Fruit fly (Drosophila melanogaster): Measurements from ENCODE around the gene ppk28.

The ppk28 gene

DNA sequence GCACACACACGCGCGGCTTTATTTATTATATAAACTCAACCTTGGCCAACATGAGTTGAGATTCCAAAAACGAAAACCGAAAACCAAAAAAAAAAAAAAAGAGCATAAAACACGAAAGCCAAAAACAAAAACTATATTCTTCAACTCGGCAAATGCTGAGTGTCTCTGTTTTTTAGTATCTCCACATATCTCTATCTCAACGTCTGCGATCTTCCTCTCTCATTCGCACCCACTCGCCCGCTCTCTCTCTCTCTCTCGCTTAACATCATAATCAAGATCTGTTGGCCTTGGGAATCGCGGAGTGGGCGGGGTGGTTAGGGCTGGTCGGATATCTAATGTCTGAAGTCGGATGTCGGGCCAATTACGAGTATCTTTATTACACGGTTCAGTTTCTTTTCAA, 25.6 kb upstream of the ppk28 start (continued):
- no peak for TF ChIP-seq Sin3A (optimal IDR thresholded peaks at IDR 0.05)
- TF ChIP-seq Scr (GFP tag; IDR thresholded peaks at IDR 0.05; ENCODE audit: partially characterized antibody) = no peak
- TF ChIP-seq pros (GFP tag; optimal IDR thresholded peaks at IDR 0.05) = peak; percentile 12
- TF ChIP-seq nmo (GFP tag; optimal IDR thresholded peaks at IDR 0.05) = no peak
- no peak for TF ChIP-seq zfh2 (GFP tag; optimal IDR thresholded peaks at IDR 0.05)
- TF ChIP-seq CG10543 (GFP tag; optimal IDR thresholded peaks at IDR 0.05) = no peak
- no peak for TF ChIP-seq Bteb2 (GFP tag; optimal IDR thresholded peaks at IDR 0.05)
- TF ChIP-seq CG10274 (GFP tag; optimal IDR thresholded peaks at IDR 0.05) = no peak
- no peak for TF ChIP-seq CG8281 (tag; optimal IDR thresholded peaks at IDR 0.05)
- TF ChIP-seq CG6654 (GFP tag; optimal IDR thresholded peaks at IDR 0.05) = no peak
- no peak for TF ChIP-seq sima (GFP tag; optimal IDR thresholded peaks at IDR 0.05)
- no peak for TF ChIP-seq Xbp1 (GFP tag; optimal IDR thresholded peaks at IDR 0.05)
- TF ChIP-seq C15 (GFP tag; IDR thresholded peaks at IDR 0.05) = no peak
- peak; percentile 16 for TF ChIP-seq Hmr (GFP tag; optimal IDR thresholded peaks at IDR 0.05)
- no peak for TF ChIP-seq insv (GFP tag; optimal IDR thresholded peaks at IDR 0.05)
- TF ChIP-seq wek (GFP tag; optimal IDR thresholded peaks at IDR 0.05) = no peak
- TF ChIP-seq jing (GFP tag; optimal IDR thresholded peaks at IDR 0.05) = no peak
- TF ChIP-seq CG43689 (GFP tag; IDR thresholded peaks at IDR 0.05) = no peak
- TF ChIP-seq trh (GFP tag; optimal IDR thresholded peaks at IDR 0.05) = no peak
- TF ChIP-seq Chrac-16 (GFP tag; optimal IDR thresholded peaks at IDR 0.05) = no peak
- no peak for TF ChIP-seq Oaz (GFP tag; IDR thresholded peaks at IDR 0.05)
- TF ChIP-seq NK7.1 (GFP tag; optimal IDR thresholded peaks at IDR 0.05) = no peak
- TF ChIP-seq ash1 (GFP tag; optimal IDR thresholded peaks at IDR 0.05) = no peak
- peak; percentile 37; the same call in 1 of the 3 replicates for TF ChIP-seq CG2199 (GFP tag; IDR thresholded peaks at IDR 0.05)
- no peak for TF ChIP-seq Hsf (GFP tag; optimal IDR thresholded peaks at IDR 0.05)
- TF ChIP-seq da (GFP tag; optimal IDR thresholded peaks at IDR 0.05) = no peak
- no peak for TF ChIP-seq CG31365 (tag; optimal IDR thresholded peaks at IDR 0.05)
- peak; percentile 73 for TF ChIP-seq sqz (GFP tag; optimal IDR thresholded peaks at IDR 0.05)
- TF ChIP-seq ap (GFP tag; IDR thresholded peaks at IDR 0.05) = no peak
- TF ChIP-seq CG5245 (GFP tag; optimal IDR thresholded peaks at IDR 0.05) = no peak
- no peak for TF ChIP-seq ci (GFP tag; IDR thresholded peaks at IDR 0.05)
- TF ChIP-seq fd96Cb (tag; optimal IDR thresholded peaks at IDR 0.05) = no peak
- TF ChIP-seq CoRest (tag; optimal IDR thresholded peaks at IDR 0.05) = no peak
- TF ChIP-seq CG14441 (GFP tag; IDR thresholded peaks at IDR 0.05) = no peak
- TF ChIP-seq YL-1 (GFP tag; optimal IDR thresholded peaks at IDR 0.05) = no peak
- TF ChIP-seq Drgx (GFP tag; IDR thresholded peaks at IDR 0.05) = no peak
- no peak for TF ChIP-seq BEAF-32 (GFP tag; optimal IDR thresholded peaks at IDR 0.05)
- TF ChIP-seq CG6683 (GFP tag; optimal IDR thresholded peaks at IDR 0.05) = no peak
- TF ChIP-seq hth (optimal IDR thresholded peaks at IDR 0.05) = no peak
- TF ChIP-seq CG6254 (GFP tag; optimal IDR thresholded peaks at IDR 0.05) = no peak
- TF ChIP-seq Nf-YA (GFP tag; IDR thresholded peaks at IDR 0.05) = no peak
- no peak for TF ChIP-seq CG4360 (GFP tag; IDR thresholded peaks at IDR 0.05)
- TF ChIP-seq CG18262 (tag; optimal IDR thresholded peaks at IDR 0.05) = no peak
- no peak for TF ChIP-seq CG7987 (GFP tag; optimal IDR thresholded peaks at IDR 0.05)
- TF ChIP-seq pnt (GFP tag; optimal IDR thresholded peaks at IDR 0.05) = no peak
- TF ChIP-seq croc (GFP tag; conservative IDR thresholded peaks at IDR 0.05) = no peak
- TF ChIP-seq ems (GFP tag; optimal IDR thresholded peaks at IDR 0.05) = no peak
- TF ChIP-seq Elba2 (GFP tag; optimal IDR thresholded peaks at IDR 0.05) = no peak
- peak; percentile 42 for TF ChIP-seq CG12769 (tag; optimal IDR thresholded peaks at IDR 0.05)
- TF ChIP-seq sens-2 (GFP tag; IDR thresholded peaks at IDR 0.05) = no peak
- no peak for TF ChIP-seq Usf (GFP tag; optimal IDR thresholded peaks at IDR 0.05)
- TF ChIP-seq zfh1 (GFP tag; IDR thresholded peaks at IDR 0.05) = no peak
- peak; percentile 34 for TF ChIP-seq caup (GFP tag; optimal IDR thresholded peaks at IDR 0.05; ENCODE audit: severe bottlenecking)

Data from whole organism, embryonic.